Fruit fly (Drosophila melanogaster): ENCODE measurements around the gene Nnf1b.

Nnf1b gene

dm6 chr2L:819315-820032, 9.1 kb downstream of the Nnf1b start, which contains the start of the genes PGAP2 and Clp (continued):
- TF ChIP-seq CG34224 (GFP tag; IDR thresholded peaks at IDR 0.05; ENCODE audit: partially characterized antibody) (no peak; the same call in 2 of the 3 replicates), Hmx (GFP tag; optimal IDR thresholded peaks at IDR 0.05) (no peak), MESR4 (GFP tag; optimal IDR thresholded peaks at IDR 0.05) (no peak), CG11504 (tag; optimal IDR thresholded peaks at IDR 0.05) (peak; percentile 80), CG17829 (tag; optimal IDR thresholded peaks at IDR 0.05) (peak; percentile 68), CG31224 (GFP tag; IDR thresholded peaks at IDR 0.05) (peak; percentile 67), CG10959 (GFP tag; IDR thresholded peaks at IDR 0.05) (peak; percentile 40; the same call in 1 of the 2 replicates), NFAT (GFP tag; IDR thresholded peaks at IDR 0.05) (peak; percentile 26; the same call in 1 of the 2 replicates), CG6254 (GFP tag; optimal IDR thresholded peaks at IDR 0.05) (no peak), CG16813 (GFP tag; IDR thresholded peaks at IDR 0.05; ENCODE audit: partially characterized antibody) (peak; percentile 54), CG13424 (tag; optimal IDR thresholded peaks at IDR 0.05) (peak; percentile 79), CG8281 (tag; optimal IDR thresholded peaks at IDR 0.05) (peak; percentile 29), Hr78 (GFP tag; optimal IDR thresholded peaks at IDR 0.05) (no peak), trem (tag; optimal IDR thresholded peaks at IDR 0.05) (peak; percentile 71), CG17359 (tag; optimal IDR thresholded peaks at IDR 0.05) (peak; percentile 67), Elba2 (GFP tag; optimal IDR thresholded peaks at IDR 0.05) (no peak), wek (GFP tag; optimal IDR thresholded peaks at IDR 0.05) (no peak), crc (GFP tag; optimal IDR thresholded peaks at IDR 0.05) (no peak), her (GFP tag; optimal IDR thresholded peaks at IDR 0.05) (no peak), lilli (GFP tag; optimal IDR thresholded peaks at IDR 0.05) (peak; percentile 82), zfh1 (GFP tag; IDR thresholded peaks at IDR 0.05) (peak; percentile 65; the same call in 2 of the 3 replicates), D19B (GFP tag; optimal IDR thresholded peaks at IDR 0.05) (peak; percentile 49), tap (tag; optimal IDR thresholded peaks at IDR 0.05) (no peak), CG10366 (GFP tag; IDR thresholded peaks at IDR 0.05) (peak; percentile 71), gce (GFP tag; IDR thresholded peaks at IDR 0.05) (no peak), CG2712 (tag; optimal IDR thresholded peaks at IDR 0.05) (peak; percentile 85), CG3847 (GFP tag; IDR thresholded peaks at IDR 0.05) (peak; percentile 79), klu (GFP tag; IDR thresholded peaks at IDR 0.05) (peak; percentile 76), Taf1 (GFP tag; IDR thresholded peaks at IDR 0.05) (peak; percentile 24; the same call in 1 of the 2 replicates), lov (optimal IDR thresholded peaks at IDR 0.05) (no peak), lov (GFP tag; IDR thresholded peaks at IDR 0.05) (no peak), esg (GFP tag; conservative IDR thresholded peaks at IDR 0.05) (peak; percentile 79), Fer2 (tag; optimal IDR thresholded peaks at IDR 0.05) (peak; percentile 26), dpn (GFP tag; optimal IDR thresholded peaks at IDR 0.05) (peak; percentile 50 to 77), CG8924 (tag; optimal IDR thresholded peaks at IDR 0.05) (peak; percentile 77), amos (GFP tag; IDR thresholded peaks at IDR 0.05; ENCODE audit: partially characterized antibody) (peak; percentile 11; the same call in 1 of the 2 replicates), CG1647 (GFP tag; optimal IDR thresholded peaks at IDR 0.05) (peak; percentile 2), ems (GFP tag; optimal IDR thresholded peaks at IDR 0.05) (peak; percentile 41), Aef1 (GFP tag; IDR thresholded peaks at IDR 0.05) (peak; percentile 82), CG14965 (GFP tag; optimal IDR thresholded peaks at IDR 0.05; ENCODE audit: borderline replicate concordance) (no peak), Chrac-16 (GFP tag; optimal IDR thresholded peaks at IDR 0.05) (peak; percentile 74), CG31388 (GFP tag; optimal IDR thresholded peaks at IDR 0.05) (peak; percentile 34), maf-S (GFP tag; optimal IDR thresholded peaks at IDR 0.05) (peak; percentile 3), MBD-R2 (GFP tag; IDR thresholded peaks at IDR 0.05) (peak; percentile 70), danr (GFP tag; IDR thresholded peaks at IDR 0.05) (peak; percentile 57; the same call in 1 of the 2 replicates), CG15514 (GFP tag; optimal IDR thresholded peaks at IDR 0.05) (peak; percentile 59), kah (GFP tag; optimal IDR thresholded peaks at IDR 0.05) (no peak), CG1529 (GFP tag; optimal IDR thresholded peaks at IDR 0.05) (peak; percentile 26), CG5245 (GFP tag; optimal IDR thresholded peaks at IDR 0.05) (peak; percentile 42)

Data from whole organism, embryonic.